Fruit fly (Drosophila melanogaster): Measurements from ENCODE around the gene Ctl2.
A peak's percentile ranks its signal among the peaks of the same experiment; 100 is the strongest.

Ctl2 gene

DNA sequence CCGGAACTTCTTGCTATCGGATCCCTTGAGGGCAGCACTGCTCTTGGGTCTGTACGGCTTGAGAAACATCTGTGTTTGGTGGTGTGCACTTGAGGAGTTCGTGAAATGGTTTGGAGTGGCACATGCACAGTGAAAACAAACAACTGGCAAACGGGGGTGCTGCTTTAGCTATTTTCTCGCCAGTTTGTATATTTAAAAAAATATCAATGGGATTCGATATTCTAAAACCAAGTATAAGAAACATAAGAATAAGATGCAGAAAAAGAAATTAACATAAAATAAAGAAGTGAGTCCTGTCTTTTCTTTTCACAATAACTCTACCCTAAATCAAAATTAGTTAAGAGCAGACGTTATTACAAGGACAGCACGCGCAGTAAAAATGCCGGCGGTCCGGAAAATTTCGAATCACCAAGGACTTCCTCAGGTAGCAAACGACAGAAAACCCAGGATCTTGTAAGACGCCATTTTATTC lies 28.5 kb downstream of the Ctl2 start, which contains the start of gene eIF2D (continued):
- TF ChIP-seq CG8478 (optimal IDR thresholded peaks at IDR 0.05) (no peak), CG2120 (GFP tag; optimal IDR thresholded peaks at IDR 0.05) (peak; percentile 64), dati (GFP tag; IDR thresholded peaks at IDR 0.05) (no peak), Taf1 (GFP tag; IDR thresholded peaks at IDR 0.05) (0 out of 2 replicates have a peak, but pooled peaks have one; percentile 31), Deaf1 (tag; optimal IDR thresholded peaks at IDR 0.05) (no peak), CG15696 (tag; optimal IDR thresholded peaks at IDR 0.05) (peak; percentile 66), CG6654 (GFP tag; optimal IDR thresholded peaks at IDR 0.05) (no peak), kay (GFP tag; optimal IDR thresholded peaks at IDR 0.05) (no peak), phol (tag; optimal IDR thresholded peaks at IDR 0.05) (peak; percentile 85), Dip2 (GFP tag; IDR thresholded peaks at IDR 0.05) (no peak), Jarid2 (GFP tag; optimal IDR thresholded peaks at IDR 0.05) (no peak), CG3281 (GFP tag; optimal IDR thresholded peaks at IDR 0.05) (peak; percentile 68), Oaz (GFP tag; IDR thresholded peaks at IDR 0.05) (no peak), CG13775 (GFP tag; optimal IDR thresholded peaks at IDR 0.05) (peak; percentile 60), ham (GFP tag; IDR thresholded peaks at IDR 0.05) (no peak), aop (GFP tag; IDR thresholded peaks at IDR 0.05) (no peak), lov (optimal IDR thresholded peaks at IDR 0.05) (no peak), lov (GFP tag; IDR thresholded peaks at IDR 0.05) (0 out of 3 replicates have a peak, but pooled peaks have one; percentile 4), CG9215 (GFP tag; IDR thresholded peaks at IDR 0.05) (no peak; the same call in 1 of the 2 replicates), NFAT (GFP tag; IDR thresholded peaks at IDR 0.05) (peak; percentile 50; the same call in 1 of the 2 replicates), klu (GFP tag; IDR thresholded peaks at IDR 0.05) (no peak), B-H1 (GFP tag; IDR thresholded peaks at IDR 0.05) (peak; percentile 25; the same call in 1 of the 3 replicates), az2 (GFP tag; optimal IDR thresholded peaks at IDR 0.05) (peak; percentile 47), CG2712 (tag; optimal IDR thresholded peaks at IDR 0.05) (peak; percentile 78), Ets65A (GFP tag) (no peak), CG1647 (GFP tag; optimal IDR thresholded peaks at IDR 0.05) (no peak), CG18619 (GFP tag; optimal IDR thresholded peaks at IDR 0.05) (no peak), mam (GFP tag; optimal IDR thresholded peaks at IDR 0.05) (peak; percentile 45), Xrp1 (GFP tag; IDR thresholded peaks at IDR 0.05) (peak; percentile 75), Gsc (GFP tag; IDR thresholded peaks at IDR 0.05) (no peak), knrl (GFP tag; IDR thresholded peaks at IDR 0.05; ENCODE audit: partially characterized antibody) (no peak), HLH54F (GFP tag; optimal IDR thresholded peaks at IDR 0.05) (no peak), CG43689 (GFP tag; IDR thresholded peaks at IDR 0.05) (no peak), Fer1 (GFP tag; optimal IDR thresholded peaks at IDR 0.05) (peak; percentile 68), CG4282 (GFP tag; optimal IDR thresholded peaks at IDR 0.05) (no peak), Oli (tag; optimal IDR thresholded peaks at IDR 0.05) (peak; percentile 49), sqz (GFP tag; optimal IDR thresholded peaks at IDR 0.05) (no peak), HmgD (GFP tag; optimal IDR thresholded peaks at IDR 0.05) (peak; percentile 20), lilli (GFP tag; optimal IDR thresholded peaks at IDR 0.05) (peak; percentile 55), pfk (GFP tag; optimal IDR thresholded peaks at IDR 0.05) (no peak), CG1024 (GFP tag; IDR thresholded peaks at IDR 0.05) (no peak), CG1792 (GFP tag; optimal IDR thresholded peaks at IDR 0.05) (no peak), CG4617 (GFP tag; optimal IDR thresholded peaks at IDR 0.05; ENCODE audit: borderline replicate concordance) (peak; percentile 47), twi (tag; optimal IDR thresholded peaks at IDR 0.05) (peak; percentile 55), cad (GFP tag; optimal IDR thresholded peaks at IDR 0.05) (no peak), Hr78 (GFP tag; optimal IDR thresholded peaks at IDR 0.05) (no peak), row (GFP tag; IDR thresholded peaks at IDR 0.05) (peak; percentile 87), nerfin-1 (tag; optimal IDR thresholded peaks at IDR 0.05) (peak; percentile 64), prd (optimal IDR thresholded peaks at IDR 0.05) (no peak), prd (GFP tag; IDR thresholded peaks at IDR 0.05) (peak; percentile 58), crol (GFP tag; IDR thresholded peaks at IDR 0.05) (no peak), Sry-β (GFP tag; optimal IDR thresholded peaks at IDR 0.05) (peak; percentile 95), CG33213 (GFP tag; optimal IDR thresholded peaks at IDR 0.05) (no peak)
